Worm (Caenorhabditis elegans) whole organism, L2 larva: ENCODE results near the gene hpr-17.

Experiments used
- C34F6.9 ChIP-seq: fragments of 150-350 bp; optimal IDR thresholded peaks from 2 replicates; lab custom pipeline; 2014; ENCODE audit warnings: missing biosample characterization, missing genetic modification characterization
- F13H6.1 ChIP-seq: sonication (generic microtip); optimal IDR thresholded peaks from 2 replicates; lab custom pipeline; 2016; ENCODE audit warnings: missing genetic modification characterization, missing compliant biosample characterization
- aly-2 ChIP-seq: fragments of 150-350 bp; optimal IDR thresholded peaks from 2 replicates; lab custom pipeline; 2014; ENCODE audit warnings: missing biosample characterization, missing genetic modification characterization
- ceh-16 ChIP-seq: fragments of 150-350 bp; optimal IDR thresholded peaks from 2 replicates; lab custom pipeline; 2014; ENCODE audit warnings: missing biosample characterization, missing genetic modification characterization
- elt-1 ChIP-seq: fragments of 150-350 bp; optimal IDR thresholded peaks from 2 replicates; lab custom pipeline; 2014; ENCODE audit warnings: missing biosample characterization, missing genetic modification characterization
- elt-3 ChIP-seq: sonication (generic microtip); optimal IDR thresholded peaks from 2 replicates; lab custom pipeline; 2017; ENCODE audit warnings: missing biosample characterization, missing genetic modification characterization
- fos-1 ChIP-seq: fragments of 150-350 bp; optimal IDR thresholded peaks from 2 replicates; lab custom pipeline; 2014; ENCODE audit warnings: missing biosample characterization, missing genetic modification characterization
- lin-13 ChIP-seq: fragments of 150-350 bp; optimal IDR thresholded peaks from 2 replicates; lab custom pipeline; 2014; ENCODE audit warnings: missing biosample characterization, missing genetic modification reagents, missing genetic modification characterization
- lin-39 ChIP-seq: fragments of 150-350 bp; optimal IDR thresholded peaks from 2 replicates; lab custom pipeline; 2014; ENCODE audit warnings: missing biosample characterization, missing genetic modification reagents, missing genetic modification characterization
- mab-5 ChIP-seq: fragments of 150-350 bp; optimal IDR thresholded peaks from 2 replicates; lab custom pipeline; 2014; ENCODE audit warnings: missing biosample characterization, missing genetic modification characterization
- nhr-11 ChIP-seq: fragments of 150-350 bp; optimal IDR thresholded peaks from 2 replicates; lab custom pipeline; 2014; ENCODE audit warnings: missing biosample characterization, missing genetic modification characterization
- nhr-21 ChIP-seq: fragments of 150-350 bp; optimal IDR thresholded peaks from 2 replicates; lab custom pipeline; 2014; ENCODE audit warnings: missing biosample characterization, missing genetic modification characterization
- nhr-237 ChIP-seq: fragments of 150-350 bp; optimal IDR thresholded peaks from 2 replicates; lab custom pipeline; 2014; ENCODE audit warnings: missing biosample characterization, missing genetic modification characterization
- nhr-6 ChIP-seq: fragments of 150-350 bp; optimal IDR thresholded peaks from 2 replicates; lab custom pipeline; 2014; ENCODE audit warnings: missing biosample characterization, missing genetic modification characterization
- nhr-77 ChIP-seq: fragments of 150-350 bp; optimal IDR thresholded peaks from 2 replicates; lab custom pipeline; 2014; ENCODE audit warnings: missing biosample characterization, missing genetic modification characterization

Gene hpr-17

DNA sequence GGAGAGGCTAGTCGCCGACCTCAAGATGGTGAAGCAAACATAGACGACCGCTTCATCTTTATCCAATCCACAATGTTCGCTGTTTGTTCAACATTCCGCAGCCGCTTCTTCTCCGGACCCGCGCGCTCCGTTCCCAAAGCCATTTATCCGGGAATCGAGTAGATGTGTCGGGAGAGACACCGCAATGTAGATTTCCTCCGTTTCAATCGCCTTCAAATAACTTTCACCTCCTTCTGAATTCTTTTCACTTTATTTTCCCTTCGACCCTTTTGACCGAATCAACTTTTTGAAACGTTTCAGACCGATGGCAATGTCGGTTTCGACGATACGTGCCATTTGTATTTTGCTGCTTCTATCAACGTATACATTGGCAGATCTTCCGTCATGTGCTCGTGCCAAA, 49.1 kb downstream of the hpr-17 start, which contains the start of gene pqn-32:
pqn-32 (plus strand) TSS at position 301 of the 400 bp plus-strand sequence.
- TF ChIP-seq F13H6.1 (tag; lab: Kevin White, UChicago): no peak
- no peak for TF ChIP-seq nhr-11 (tag; lab: Kevin White, UChicago)
- no peak for TF ChIP-seq fos-1 (tag; lab: Kevin White, UChicago)
- no peak for TF ChIP-seq C34F6.9 (tag; lab: Kevin White, UChicago)
- no peak for TF ChIP-seq ceh-16
- no peak for TF ChIP-seq lin-13 (GFP tag; lab: Kevin White, UChicago)
- TF ChIP-seq mab-5 (tag; lab: Kevin White, UChicago): no peak
- no peak for TF ChIP-seq nhr-6
- no peak for TF ChIP-seq nhr-21 (tag; lab: Kevin White, UChicago)
- TF ChIP-seq lin-39 (tag; lab: Kevin White, UChicago): no peak
- no peak for TF ChIP-seq elt-1 (tag; lab: Kevin White, UChicago)
- no peak for TF ChIP-seq nhr-77
- no peak for TF ChIP-seq aly-2 (tag; lab: Kevin White, UChicago)
- no peak for TF ChIP-seq nhr-237 (tag; lab: Kevin White, UChicago)
- TF ChIP-seq elt-3 (tag; lab: Kevin White, UChicago): no peak
